Worm (Caenorhabditis elegans): ENCODE measurements around the gene clec-202.

DNA sequence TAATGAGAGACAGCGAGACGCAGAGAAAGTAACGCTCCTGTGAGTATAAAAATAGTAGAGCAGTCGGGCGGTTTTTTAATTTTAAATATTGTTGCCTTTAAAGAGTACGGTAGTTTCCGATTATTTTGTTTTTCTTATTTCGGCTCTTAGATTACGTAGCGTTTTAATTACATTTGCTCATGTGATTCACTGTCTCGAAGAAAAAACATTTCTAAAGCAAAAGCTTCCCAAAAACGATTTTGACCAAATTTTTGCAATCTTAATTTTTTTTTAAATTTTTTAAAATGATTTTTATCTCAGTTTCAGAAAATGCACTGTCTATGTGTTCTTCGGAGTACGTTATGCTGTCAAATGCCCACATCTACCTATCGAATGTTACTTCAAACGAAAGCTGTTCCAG, 14.9 kb downstream of the clec-202 start, which contains the start of gene haf-1:
- no peak for TF ChIP-seq him-1 (tag; optimal IDR thresholded peaks at IDR 0.05)
- TF ChIP-seq dao-5 (tag; optimal IDR thresholded peaks at IDR 0.05) = no peak
- TF ChIP-seq W03F9.2 (tag; optimal IDR thresholded peaks at IDR 0.05) = no peak

Data from whole organism, L4/young adult.